Fruit fly (Drosophila melanogaster) whole organism, embryonic: Measurements from ENCODE around the gene CG5196.
A peak's percentile ranks its signal among the peaks of the same experiment; 100 is the strongest.

Experiments
- Atf6 ChIP-seq: fragments of 200-800 bp; sonication (Bioruptor generic); IDR thresholded peaks from 2 replicates; pipeline ENCODE4 v1.3.6; 2022; ENCODE audit warnings: missing biosample characterization, missing genetic modification characterization
- Bgb ChIP-seq: fragments of 200-800 bp; sonication (Bioruptor generic); IDR thresholded peaks from 2 replicates; pipeline ENCODE4 v1.3.6; 2022; ENCODE audit warnings: missing biosample characterization, missing genetic modification characterization; ENCODE audit not compliant: partially characterized antibody
- CG10321 ChIP-seq: fragments of 200-800 bp; sonication (Bioruptor generic); IDR thresholded peaks from 2 replicates; pipeline ENCODE4 v1.3.6; 2022; ENCODE audit warnings: missing biosample characterization, missing genetic modification characterization
- CG10431 ChIP-seq: fragments of 200-800 bp; sonication (Bioruptor generic); optimal IDR thresholded peaks from 3 replicates; lab custom pipeline; 2018; ENCODE audit warnings: missing biosample characterization, mild to moderate bottlenecking, missing genetic modification characterization
- CG10565 ChIP-seq: fragments of 200-800 bp; sonication (Bioruptor generic); optimal IDR thresholded peaks from 3 replicates; lab custom pipeline; 2016; ENCODE audit warnings: missing biosample characterization, mild to moderate bottlenecking, missing genetic modification characterization
- CG11504 ChIP-seq: fragments of 200-800 bp; sonication (Bioruptor generic); optimal IDR thresholded peaks from 3 replicates; lab custom pipeline; 2019; ENCODE audit warnings: missing biosample characterization, mild to moderate bottlenecking, missing genetic modification characterization, moderate library complexity
- CG12744 ChIP-seq: fragments of 200-800 bp; sonication (Bioruptor generic); optimal IDR thresholded peaks from 2 replicates; lab custom pipeline; 2016; ENCODE audit warnings: missing biosample characterization, missing genetic modification characterization
- CG13287 ChIP-seq: fragments of 200-800 bp; sonication (Bioruptor generic); IDR thresholded peaks from 2 replicates; pipeline ENCODE4 v1.3.6; 2022; ENCODE audit warnings: missing biosample characterization, missing genetic modification characterization; ENCODE audit not compliant: partially characterized antibody
- CG14965 ChIP-seq: fragments of 200-800 bp; sonication (Bioruptor generic); optimal IDR thresholded peaks from 2 replicates; lab custom pipeline; 2016; ENCODE audit warnings: missing biosample characterization, missing genetic modification characterization, borderline replicate concordance
- CG15269 ChIP-seq: fragments of 200-800 bp; sonication (Bioruptor generic); optimal IDR thresholded peaks from 2 replicates; lab custom pipeline; 2018; ENCODE audit warnings: missing biosample characterization, mild to moderate bottlenecking, missing genetic modification characterization, moderate library complexity
- CG1647 ChIP-seq: fragments of 200-800 bp; sonication (Bioruptor generic); optimal IDR thresholded peaks from 3 replicates; lab custom pipeline; 2016; ENCODE audit warnings: missing biosample characterization, missing genetic modification characterization
- CG32772 ChIP-seq: fragments of 200-800 bp; sonication (Bioruptor generic); IDR thresholded peaks from 2 replicates; pipeline ENCODE4 v1.3.6; 2022; ENCODE audit warnings: missing biosample characterization, missing genetic modification characterization
- CG42726 ChIP-seq: fragments of 200-800 bp; sonication (Bioruptor generic); IDR thresholded peaks from 2 replicates; pipeline ENCODE4 v1.3.6; 2022; ENCODE audit warnings: missing biosample characterization, missing genetic modification characterization; ENCODE audit not compliant: partially characterized antibody
- CG6689 ChIP-seq: fragments of 200-800 bp; sonication (Bioruptor generic); IDR thresholded peaks from 2 replicates; pipeline ENCODE4 v1.3.6; 2022; ENCODE audit warnings: missing biosample characterization, missing genetic modification characterization
- CG7745 ChIP-seq: fragments of 200-800 bp; sonication (Bioruptor generic); optimal IDR thresholded peaks from 2 replicates; lab custom pipeline; 2018; ENCODE audit warnings: missing biosample characterization, mild to moderate bottlenecking, missing genetic modification characterization, moderate library complexity
- CG7987 ChIP-seq: fragments of 200-800 bp; sonication (Bioruptor generic); optimal IDR thresholded peaks from 2 replicates; lab custom pipeline; 2018; ENCODE audit warnings: missing biosample characterization, mild to moderate bottlenecking, missing genetic modification characterization, moderate library complexity
- CG8290 ChIP-seq, 3 experiments: fragments of 200-800 bp; sonication (Bioruptor generic); optimal IDR thresholded peaks; 2 replicates each; lab custom pipeline; 2016 to 2019; ENCODE audit warnings: missing biosample characterization in 3 of 3, missing genetic modification characterization in 3 of 3, mild to moderate bottlenecking in 2 of 3, moderate library complexity in 1 of 3
- Camta ChIP-seq: fragments of 200-800 bp; sonication (Bioruptor generic); optimal IDR thresholded peaks from 2 replicates; lab custom pipeline; 2016; ENCODE audit warnings: missing biosample characterization, missing genetic modification characterization
- D19A ChIP-seq: fragments of 200-800 bp; optimal IDR thresholded peaks from 3 replicates; lab custom pipeline; 2019; ENCODE audit warnings: missing biosample characterization, mild to moderate bottlenecking, missing genetic modification characterization, moderate library complexity
- Dp ChIP-seq: fragments of 200-800 bp; sonication (Bioruptor generic); optimal IDR thresholded peaks from 2 replicates; lab custom pipeline; 2018; ENCODE audit warnings: missing biosample characterization, mild to moderate bottlenecking, missing genetic modification characterization, moderate library complexity
- Fer1 ChIP-seq: fragments of 200-800 bp; sonication (Bioruptor generic); optimal IDR thresholded peaks from 2 replicates; lab custom pipeline; 2017; ENCODE audit warnings: missing biosample characterization, mild to moderate bottlenecking, missing genetic modification characterization
- Gug ChIP-seq: fragments of 200-800 bp; sonication (Bioruptor generic); IDR thresholded peaks from 4 replicates; pipeline ENCODE4 v1.3.6; 2022; ENCODE audit warnings: missing biosample characterization, missing genetic modification characterization
- Hr78 ChIP-seq, 2 experiments: fragments of 200-800 bp in 1 of 2; fragments of >200 bp in 1 of 2; sonication (Bioruptor generic) in 1 of 2; optimal IDR thresholded peaks; 2 replicates each; lab custom pipeline; 2017 to 2019; ENCODE audit warnings: missing biosample characterization in 2 of 2, missing genetic modification characterization in 2 of 2, mild to moderate bottlenecking in 1 of 2, moderate library complexity in 1 of 2
- MESR4 ChIP-seq: fragments of 200-800 bp; sonication (Bioruptor generic); optimal IDR thresholded peaks from 2 replicates; lab custom pipeline; 2018; ENCODE audit warnings: missing biosample characterization, mild to moderate bottlenecking, missing genetic modification characterization, moderate library complexity
- Scr ChIP-seq: fragments of 200-800 bp; sonication (Bioruptor generic); IDR thresholded peaks from 2 replicates; pipeline ENCODE4 v1.3.6; 2022; ENCODE audit warnings: missing biosample characterization, missing genetic modification characterization; ENCODE audit not compliant: partially characterized antibody
- bbx ChIP-seq: fragments of 200-800 bp; sonication (Bioruptor generic); IDR thresholded peaks from 2 replicates; pipeline ENCODE4 v1.3.6; 2022; ENCODE audit warnings: missing biosample characterization, missing genetic modification characterization; ENCODE audit not compliant: partially characterized antibody
- bsh ChIP-seq, 2 experiments: fragments of 200-800 bp; sonication (Bioruptor generic); optimal IDR thresholded peaks; 2 replicates each; lab custom pipeline; 2017 to 2018; ENCODE audit warnings: mild to moderate bottlenecking in 2 of 2, missing biosample characterization in 2 of 2, missing genetic modification characterization in 2 of 2, moderate library complexity in 1 of 2
- caup ChIP-seq: fragments of 200-800 bp; sonication (Bioruptor generic); optimal IDR thresholded peaks from 3 replicates; lab custom pipeline; 2017; ENCODE audit warnings: missing biosample characterization, mild to moderate bottlenecking, missing genetic modification characterization, moderate library complexity; ENCODE audit not compliant: severe bottlenecking
- corto ChIP-seq: fragments of 200-800 bp; sonication (Bioruptor generic); optimal IDR thresholded peaks from 2 replicates; lab custom pipeline; 2016; ENCODE audit warnings: missing biosample characterization, mild to moderate bottlenecking, missing genetic modification characterization, moderate library complexity
- disco-r ChIP-seq: fragments of 200-800 bp; sonication (Bioruptor generic); optimal IDR thresholded peaks from 2 replicates; lab custom pipeline; 2016; ENCODE audit warnings: missing biosample characterization, missing genetic modification characterization
- exex ChIP-seq: fragments of 200-800 bp; sonication (Bioruptor generic); optimal IDR thresholded peaks from 4 replicates; lab custom pipeline; 2018; ENCODE audit warnings: missing biosample characterization, mild to moderate bottlenecking, missing genetic modification characterization, moderate library complexity
- ftz-f1 ChIP-seq: fragments of 200-800 bp; sonication (Bioruptor generic); optimal IDR thresholded peaks from 2 replicates; lab custom pipeline; 2016; ENCODE audit warnings: missing biosample characterization, missing genetic modification characterization
- gce ChIP-seq: fragments of 200-800 bp; sonication (Bioruptor generic); IDR thresholded peaks from 3 replicates; pipeline ENCODE4 v1.3.6; 2022; ENCODE audit warnings: missing biosample characterization, missing genetic modification characterization
- hth ChIP-seq: fragments of >200 bp; optimal IDR thresholded peaks from 2 replicates; lab custom pipeline; 2017; ENCODE audit warnings: inconsistent platforms
- ken ChIP-seq: fragments of 200-800 bp; sonication (Bioruptor generic); IDR thresholded peaks from 3 replicates; pipeline ENCODE4 v1.3.6; 2022; ENCODE audit warnings: missing biosample characterization, missing genetic modification characterization
- knrl ChIP-seq: fragments of 200-800 bp; sonication (Bioruptor generic); IDR thresholded peaks from 3 replicates; pipeline ENCODE4 v1.3.6; 2022; ENCODE audit warnings: missing biosample characterization, missing genetic modification characterization; ENCODE audit not compliant: partially characterized antibody
- mirr ChIP-seq: fragments of 200-800 bp; sonication (Bioruptor generic); optimal IDR thresholded peaks from 3 replicates; lab custom pipeline; 2018; ENCODE audit warnings: missing biosample characterization, mild to moderate bottlenecking, missing genetic modification characterization
- slp2 ChIP-seq: fragments of 200-800 bp; sonication (Bioruptor generic); optimal IDR thresholded peaks from 2 replicates; lab custom pipeline; 2016; ENCODE audit warnings: missing biosample characterization, missing genetic modification characterization
- so ChIP-seq: fragments of 200-800 bp; sonication (Bioruptor generic); IDR thresholded peaks from 3 replicates; pipeline ENCODE4 v1.3.6; 2022; ENCODE audit warnings: missing biosample characterization, missing genetic modification characterization
- tna ChIP-seq: fragments of 200-800 bp; sonication (Bioruptor generic); IDR thresholded peaks from 2 replicates; pipeline ENCODE4 v1.3.6; 2022; ENCODE audit warnings: missing biosample characterization, missing genetic modification characterization; ENCODE audit not compliant: partially characterized antibody
- zf30C ChIP-seq: fragments of 200-800 bp; sonication (Bioruptor generic); optimal IDR thresholded peaks from 3 replicates; lab custom pipeline; 2018; ENCODE audit warnings: missing biosample characterization, mild to moderate bottlenecking, missing genetic modification characterization

CG5196 gene

dm6 chr3R:12443769-12444168, 35.7 kb downstream of the CG5196 start (continued):
- 0 out of 2 replicates have a peak, but pooled peaks have one; percentile 37 for TF ChIP-seq tna (GFP tag; lab: Robert Waterston, UW)
- no peak for TF ChIP-seq slp2 (GFP tag; lab: Kevin White, UChicago)
- TF ChIP-seq CG10321 (GFP tag; lab: Robert Waterston, UW): no peak
- peak; percentile 14; the same call in 1 of the 2 replicates for TF ChIP-seq CG13287 (GFP tag; lab: Robert Waterston, UW)
- no peak for TF ChIP-seq Fer1 (GFP tag; lab: Kevin White, UChicago)
- no peak for TF ChIP-seq gce (GFP tag; lab: Robert Waterston, UW)
- TF ChIP-seq bbx (GFP tag; lab: Robert Waterston, UW): 0 out of 2 replicates have a peak, but pooled peaks have one; percentile 6
- no peak for TF ChIP-seq CG8290 (GFP tag; optimal IDR thresholded peaks at IDR 0.05; lab: Kevin White, UChicago)
- peak in 1 of 2 experiments; percentile 28 for TF ChIP-seq CG8290 (tag; optimal IDR thresholded peaks at IDR 0.05; lab: Kevin White, UChicago)
- TF ChIP-seq CG14965 (GFP tag; lab: Kevin White, UChicago): no peak
- TF ChIP-seq so (GFP tag; lab: Robert Waterston, UW): no peak
- TF ChIP-seq CG10431 (GFP tag; lab: Kevin White, UChicago): no peak
- peak; percentile 8 for TF ChIP-seq corto
- no peak for TF ChIP-seq CG15269 (tag; lab: Kevin White, UChicago)
- TF ChIP-seq Atf6 (GFP tag; lab: Robert Waterston, UW): no peak
- TF ChIP-seq Hr78 (GFP tag; optimal IDR thresholded peaks at IDR 0.05; lab: Kevin White, UChicago): peak in 1 of 2 experiments; percentile 12
- no peak for TF ChIP-seq Gug (GFP tag; lab: Robert Waterston, UW)
- TF ChIP-seq D19A (tag; lab: Kevin White, UChicago): no peak
- TF ChIP-seq bsh (GFP tag; optimal IDR thresholded peaks at IDR 0.05; lab: Kevin White, UChicago): no peak
- peak; percentile 20; the same call in 1 of the 2 replicates for TF ChIP-seq Bgb (GFP tag; lab: Robert Waterston, UW)
- no peak for TF ChIP-seq MESR4 (GFP tag; lab: Kevin White, UChicago)
- no peak for TF ChIP-seq zf30C (GFP tag; lab: Kevin White, UChicago)
- no peak for TF ChIP-seq CG6689 (GFP tag; lab: Robert Waterston, UW)
- no peak for TF ChIP-seq CG32772 (GFP tag; lab: Robert Waterston, UW)
- TF ChIP-seq CG1647: no peak
- no peak for TF ChIP-seq CG7745 (tag; lab: Kevin White, UChicago)
- no peak for TF ChIP-seq CG10565 (GFP tag; lab: Kevin White, UChicago)
- peak; percentile 27 for TF ChIP-seq ftz-f1
- peak; percentile 60 for TF ChIP-seq mirr (GFP tag; lab: Kevin White, UChicago)
- TF ChIP-seq ken (GFP tag; lab: Robert Waterston, UW): no peak
- TF ChIP-seq Scr (GFP tag; lab: Robert Waterston, UW): 0 out of 2 replicates have a peak, but pooled peaks have one; percentile 12
- TF ChIP-seq, all 482 proteins: peak for 25

- no peak for TF ChIP-seq mirr (GFP tag; lab: Kevin White, UChicago)
- no peak for TF ChIP-seq Camta (GFP tag; lab: Kevin White, UChicago)
- peak; percentile 12 for TF ChIP-seq exex
- TF ChIP-seq knrl (GFP tag; lab: Robert Waterston, UW): no peak
- TF ChIP-seq CG7987 (GFP tag; lab: Kevin White, UChicago): peak; percentile 29
Measured at dm6 chr3R:12445468-12445867, 37.4 kb downstream of the CG5196 start.

- no peak for TF ChIP-seq zf30C (GFP tag; lab: Kevin White, UChicago)
- TF ChIP-seq hth (lab: Kevin White, UChicago): no peak
- TF ChIP-seq caup (GFP tag; lab: Kevin White, UChicago): no peak
- no peak for TF ChIP-seq Dp (GFP tag; lab: Kevin White, UChicago)
- TF ChIP-seq CG12744: no peak
- no peak for TF ChIP-seq disco-r (GFP tag; lab: Kevin White, UChicago)
- no peak for TF ChIP-seq CG11504 (tag; lab: Kevin White, UChicago)
- no peak for TF ChIP-seq CG42726
Measured at dm6 chr3R:12447353-12447752, 39.2 kb downstream of the CG5196 start, which contains the start of gene vrs. vrs (plus strand) TSS chr3R:12447653.
